Worm (Caenorhabditis elegans): ENCODE data around the gene sgn-1.

The sgn-1 gene

ce11 chrII:8765131-8765530, 18.3 kb downstream of the sgn-1 start (continued):
- TF ChIP-seq lin-26 (GFP tag; IDR thresholded peaks at IDR 0.05) = peak; percentile 70; the same call in 1 of the 2 replicates
- TF ChIP-seq repo-1 (tag; optimal IDR thresholded peaks at IDR 0.05) = no peak
- no peak for TF ChIP-seq nhr-120 (GFP tag; IDR thresholded peaks at IDR 0.05)
- no peak for TF ChIP-seq nhr-27 (tag; optimal IDR thresholded peaks at IDR 0.05)
- TF ChIP-seq F52B5.7 (tag; optimal IDR thresholded peaks at IDR 0.05) = no peak
- no peak for TF ChIP-seq ceh-79 (tag; optimal IDR thresholded peaks at IDR 0.05)
- TF ChIP-seq lir-1 (GFP tag; conservative IDR thresholded peaks at IDR 0.05) = no peak
- no peak for TF ChIP-seq Y53G8AR.9 (GFP tag; conservative IDR thresholded peaks at IDR 0.05)
- TF ChIP-seq him-1 (tag; optimal IDR thresholded peaks at IDR 0.05) = no peak
- TF ChIP-seq C17E4.6 (GFP tag; IDR thresholded peaks at IDR 0.05) = no peak
- TF ChIP-seq unc-130 (GFP tag; optimal IDR thresholded peaks at IDR 0.05) = no peak
- TF ChIP-seq B0336.3 (GFP tag; IDR thresholded peaks at IDR 0.05) = no peak
- TF ChIP-seq atf-7 (tag; optimal IDR thresholded peaks at IDR 0.05) = no peak
- no peak for TF ChIP-seq attf-5 (GFP tag; optimal IDR thresholded peaks at IDR 0.05)
- no peak for TF ChIP-seq zim-3 (tag; optimal IDR thresholded peaks at IDR 0.05)
- no peak for TF ChIP-seq let-526 (GFP tag; IDR thresholded peaks at IDR 0.05)
- no peak for TF ChIP-seq F23B12.7 (tag; optimal IDR thresholded peaks at IDR 0.05; ENCODE audit: insufficient read depth)
- TF ChIP-seq ceh-40 (GFP tag; IDR thresholded peaks at IDR 0.05) = no peak
- no peak for TF ChIP-seq snpc-4 (GFP tag; optimal IDR thresholded peaks at IDR 0.05)
- no peak for TF ChIP-seq snpc-4 (tag; optimal IDR thresholded peaks at IDR 0.05)
- no peak for TF ChIP-seq F57A8.1 (GFP tag; optimal IDR thresholded peaks at IDR 0.05)
- TF ChIP-seq dox-1 (GFP tag; IDR thresholded peaks at IDR 0.05) = 0 out of 2 replicates have a peak, but pooled peaks have one; percentile 41
- TF ChIP-seq nhr-90 (tag; optimal IDR thresholded peaks at IDR 0.05) = no peak
- TF ChIP-seq hsf-1 (GFP tag; IDR thresholded peaks at IDR 0.05) = no peak
- no peak for TF ChIP-seq bed-2 (GFP tag; IDR thresholded peaks at IDR 0.05)
- TF ChIP-seq attf-3 (GFP tag; conservative IDR thresholded peaks at IDR 0.05) = no peak

ce11 chrII:8764332-8764731, 19.1 kb downstream of the sgn-1 start:
- TF ChIP-seq xnd-1 (tag; optimal IDR thresholded peaks at IDR 0.05) (no peak), Y95B8A.8 (GFP tag; IDR thresholded peaks at IDR 0.05) (no peak), nhr-179 (tag; optimal IDR thresholded peaks at IDR 0.05) (no peak), chd-7 (tag; optimal IDR thresholded peaks at IDR 0.05) (no peak), lag-1 (GFP tag; IDR thresholded peaks at IDR 0.05) (no peak), efl-1 (GFP tag; optimal IDR thresholded peaks at IDR 0.05) (no peak), ztf-6 (GFP tag; IDR thresholded peaks at IDR 0.05) (no peak), sdz-38 (tag; optimal IDR thresholded peaks at IDR 0.05) (no peak), F49E8.2 (tag; optimal IDR thresholded peaks at IDR 0.05; ENCODE audit: insufficient read depth) (no peak), ztf-18 (tag; optimal IDR thresholded peaks at IDR 0.05) (no peak), somi-1 (GFP tag; optimal IDR thresholded peaks at IDR 0.05) (no peak), ceh-40 (GFP tag; IDR thresholded peaks at IDR 0.05) (no peak), lir-1 (GFP tag; conservative IDR thresholded peaks at IDR 0.05) (no peak)

- TF ChIP-seq ceh-40 (GFP tag; IDR thresholded peaks at IDR 0.05) = no peak
- TF ChIP-seq hsf-1 (GFP tag; IDR thresholded peaks at IDR 0.05) = no peak
- TF ChIP-seq lag-1 (GFP tag; IDR thresholded peaks at IDR 0.05) = no peak
- TF ChIP-seq athp-1 (tag; optimal IDR thresholded peaks at IDR 0.05) = no peak
- TF ChIP-seq T07F8.4 (tag; optimal IDR thresholded peaks at IDR 0.05) = no peak
Measured at ce11 chrII:8763367-8763766, 20.1 kb downstream of the sgn-1 start.
